Fruit fly (Drosophila melanogaster): ENCODE measurements around the gene CG8891.
A peak's percentile ranks its signal among the peaks of the same experiment; 100 is the strongest.

CG8891 gene

DNA sequence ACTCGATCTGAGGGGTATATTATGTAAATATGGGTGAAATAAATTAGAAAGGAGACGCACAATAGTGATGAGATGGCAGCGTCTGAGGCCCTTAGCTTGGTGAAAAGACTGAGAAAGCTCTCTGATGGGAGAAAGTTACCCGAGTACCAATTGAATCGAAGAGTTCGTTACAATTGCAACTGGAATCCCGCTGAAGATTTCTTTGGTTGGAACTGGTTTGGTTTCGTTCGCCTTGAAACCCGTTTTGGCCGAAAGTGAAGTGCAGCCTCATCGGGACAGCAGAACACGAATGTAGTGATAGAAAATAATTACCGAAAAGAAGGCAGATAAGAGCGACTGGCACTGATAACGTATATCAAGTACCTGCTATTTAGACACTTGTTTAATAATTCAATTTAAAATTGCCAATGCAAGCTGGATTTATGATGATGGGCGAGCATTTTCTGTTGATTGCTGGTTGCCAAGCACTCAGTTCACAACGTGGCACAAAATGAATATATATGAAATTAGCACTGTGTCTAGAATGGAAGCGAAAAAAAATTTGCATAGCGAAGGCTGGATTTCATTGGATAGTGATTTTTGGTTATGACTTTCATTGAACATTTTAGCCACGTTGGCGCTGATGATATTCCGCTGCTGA, 17.2 kb upstream of the CG8891 start:
- TF ChIP-seq salr (GFP tag; optimal IDR thresholded peaks at IDR 0.05) (no peak), Eip78C (GFP tag) (peak; percentile 58), CG16779 (tag; optimal IDR thresholded peaks at IDR 0.05) (no peak), fkh (GFP tag; optimal IDR thresholded peaks at IDR 0.05) (no peak), achi (GFP tag; optimal IDR thresholded peaks at IDR 0.05) (no peak), Gug (GFP tag; IDR thresholded peaks at IDR 0.05) (no peak), Sox14 (GFP tag; optimal IDR thresholded peaks at IDR 0.05) (no peak), CG34406 (GFP tag; optimal IDR thresholded peaks at IDR 0.05) (no peak), CG11294 (GFP tag; IDR thresholded peaks at IDR 0.05) (no peak), CG6808 (GFP tag; optimal IDR thresholded peaks at IDR 0.05) (no peak), Lpt (GFP tag; optimal IDR thresholded peaks at IDR 0.05) (no peak), Hr39 (GFP tag; optimal IDR thresholded peaks at IDR 0.05) (no peak), CG10669 (GFP tag; optimal IDR thresholded peaks at IDR 0.05) (no peak), Sox102F (GFP tag; optimal IDR thresholded peaks at IDR 0.05) (no peak), Blimp-1 (GFP tag; optimal IDR thresholded peaks at IDR 0.05) (peak; percentile 94), CG7368 (GFP tag; optimal IDR thresholded peaks at IDR 0.05) (no peak), CG11902 (GFP tag; optimal IDR thresholded peaks at IDR 0.05) (no peak)

DNA sequence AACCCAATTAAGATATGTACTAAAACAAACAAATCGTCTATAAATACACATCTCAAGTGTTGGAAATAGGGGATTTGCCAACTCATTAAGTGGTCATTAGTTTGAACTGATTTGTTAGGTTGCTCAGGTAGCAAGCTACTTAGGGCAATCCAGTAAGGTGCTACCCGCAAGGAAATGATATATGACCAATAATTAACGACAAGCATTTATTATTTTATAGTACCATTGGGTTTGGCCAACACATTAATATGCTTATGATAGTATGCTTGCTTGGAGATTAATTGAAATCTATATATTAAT, 16.6 kb upstream of the CG8891 start:
- TF ChIP-seq Smox (GFP tag; optimal IDR thresholded peaks at IDR 0.05) (no peak), fkh (GFP tag; optimal IDR thresholded peaks at IDR 0.05) (peak; percentile 27)

DNA sequence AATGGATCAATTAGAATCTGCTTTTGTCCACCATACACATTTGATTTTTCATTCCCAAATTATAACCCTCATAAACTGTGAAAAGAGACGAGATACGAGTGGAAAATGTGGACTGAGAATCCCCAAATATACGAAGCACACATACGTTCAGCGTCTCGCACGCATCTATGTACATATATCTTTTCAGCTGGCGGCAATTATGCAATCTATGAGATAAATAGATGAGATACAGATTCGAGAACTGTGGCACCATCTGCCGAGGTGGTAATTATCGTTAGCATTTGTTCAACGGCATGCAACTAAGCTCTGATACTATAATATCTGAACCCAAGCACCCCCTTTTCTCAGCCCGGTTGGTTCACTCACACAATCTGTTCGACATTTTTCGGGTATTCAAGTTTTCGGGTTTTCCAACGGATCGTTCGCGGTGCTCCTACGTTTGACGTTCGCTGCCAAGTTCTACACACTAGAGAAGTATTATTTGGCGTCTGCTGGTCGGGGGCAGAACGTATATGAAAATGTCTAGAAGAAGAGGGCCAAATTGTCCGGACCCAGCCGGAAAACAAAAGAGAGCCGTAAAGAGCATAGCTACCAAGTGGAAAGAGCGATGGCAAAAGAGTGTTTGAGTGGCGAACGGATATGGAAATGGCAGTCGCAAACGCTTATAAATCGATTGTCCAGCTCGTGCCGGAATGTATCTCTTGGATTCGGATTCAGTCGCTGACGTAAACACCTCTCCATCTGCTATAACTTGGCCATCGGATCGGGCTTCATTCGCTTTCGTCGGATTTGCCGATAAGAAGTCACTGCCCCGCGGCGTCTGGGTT, 16.0 kb upstream of the CG8891 start:
- no peak for TF ChIP-seq svp (GFP tag)
- no peak for TF ChIP-seq net (GFP tag; optimal IDR thresholded peaks at IDR 0.05)
- no peak for TF ChIP-seq Hr4 (GFP tag; optimal IDR thresholded peaks at IDR 0.05)
- no peak for TF ChIP-seq CG10631 (GFP tag; optimal IDR thresholded peaks at IDR 0.05)
- TF ChIP-seq Blimp-1 (GFP tag; optimal IDR thresholded peaks at IDR 0.05): no peak
- no peak for TF ChIP-seq CG3919 (GFP tag; optimal IDR thresholded peaks at IDR 0.05)
- TF ChIP-seq CG6808 (GFP tag; optimal IDR thresholded peaks at IDR 0.05): no peak
- no peak for TF ChIP-seq CG3032 (tag; optimal IDR thresholded peaks at IDR 0.05)
- no peak for TF ChIP-seq CG16779 (tag; optimal IDR thresholded peaks at IDR 0.05)
- no peak for TF ChIP-seq pdm3 (GFP tag; optimal IDR thresholded peaks at IDR 0.05)
- no peak for TF ChIP-seq CG6792 (GFP tag; optimal IDR thresholded peaks at IDR 0.05)
- no peak for TF ChIP-seq dsx (GFP tag; optimal IDR thresholded peaks at IDR 0.05; ENCODE audit: poor library complexity, severe bottlenecking)
- TF ChIP-seq CG1621 (tag; optimal IDR thresholded peaks at IDR 0.05): no peak
- no peak for TF ChIP-seq CG11762 (GFP tag; optimal IDR thresholded peaks at IDR 0.05; ENCODE audit: insufficient read depth)
- no peak for TF ChIP-seq Eip78C (GFP tag)
- no peak for TF ChIP-seq CG6854 (GFP tag; optimal IDR thresholded peaks at IDR 0.05)
- TF ChIP-seq Gug (GFP tag; IDR thresholded peaks at IDR 0.05): no peak
- no peak for TF ChIP-seq fkh (GFP tag; optimal IDR thresholded peaks at IDR 0.05)

DNA sequence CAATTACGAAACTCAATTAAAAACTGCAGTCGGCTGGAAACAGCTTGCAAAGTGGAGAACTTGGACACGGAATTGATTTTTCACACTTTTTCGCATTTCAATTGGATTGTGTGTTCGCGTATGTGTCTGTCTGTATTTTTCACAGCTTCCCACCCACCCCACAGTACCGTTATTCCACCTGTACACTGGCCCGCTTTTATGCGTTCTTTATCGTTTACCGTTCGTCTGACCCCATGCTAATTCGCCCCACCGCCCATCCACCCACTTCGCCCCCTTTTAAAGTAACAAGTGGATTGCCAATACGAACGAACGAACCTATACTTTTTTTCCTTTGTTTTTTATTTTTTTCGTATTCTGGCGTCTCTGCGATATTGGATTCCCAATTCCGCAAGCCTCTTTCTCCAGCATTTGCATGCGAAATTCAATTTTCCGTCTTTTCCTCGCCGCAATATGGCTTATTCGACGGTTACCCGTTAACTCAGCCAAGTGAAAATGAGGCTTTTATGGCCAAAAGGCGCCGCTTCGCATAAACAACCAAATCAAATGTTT, 3.0 kb upstream of the CG8891 start:
- no peak for TF ChIP-seq CG4318 (GFP tag; optimal IDR thresholded peaks at IDR 0.05)
- TF ChIP-seq CG11294 (GFP tag; IDR thresholded peaks at IDR 0.05): no peak
- no peak for TF ChIP-seq cyc (GFP tag; optimal IDR thresholded peaks at IDR 0.05)
- no peak for TF ChIP-seq Lpt (GFP tag; optimal IDR thresholded peaks at IDR 0.05)
- TF ChIP-seq CG16779 (tag; optimal IDR thresholded peaks at IDR 0.05): no peak
- TF ChIP-seq fkh (GFP tag; optimal IDR thresholded peaks at IDR 0.05): no peak
- TF ChIP-seq CG11762 (GFP tag; optimal IDR thresholded peaks at IDR 0.05; ENCODE audit: insufficient read depth): no peak
- no peak for TF ChIP-seq Met (GFP tag; optimal IDR thresholded peaks at IDR 0.05)
- TF ChIP-seq CG9139 (GFP tag; optimal IDR thresholded peaks at IDR 0.05): no peak
- TF ChIP-seq Ets96B (tag; optimal IDR thresholded peaks at IDR 0.05): no peak
- TF ChIP-seq spab (GFP tag; optimal IDR thresholded peaks at IDR 0.05): no peak
- TF ChIP-seq CG3032 (tag; optimal IDR thresholded peaks at IDR 0.05): no peak
